Fruit fly (Drosophila melanogaster) whole organism, embryonic: ENCODE measurements around the gene mRpL15.

ENCODE experiments used
- CG10147 ChIP-seq: fragments of 200-800 bp; sonication (Bioruptor generic); optimal IDR thresholded peaks from 2 replicates; lab custom pipeline; 2019; ENCODE audit warnings: missing biosample characterization, mild to moderate bottlenecking, missing genetic modification characterization, moderate library complexity
- CG10565 ChIP-seq: fragments of 200-800 bp; sonication (Bioruptor generic); optimal IDR thresholded peaks from 3 replicates; lab custom pipeline; 2016; ENCODE audit warnings: missing biosample characterization, mild to moderate bottlenecking, missing genetic modification characterization
- CG11085 ChIP-seq: fragments of 200-800 bp; sonication (Bioruptor generic); IDR thresholded peaks from 2 replicates; pipeline ENCODE4 v1.3.6; 2022; ENCODE audit warnings: missing biosample characterization, missing genetic modification characterization
- CG12071 ChIP-seq: fragments of 200-800 bp; sonication (Bioruptor generic); optimal IDR thresholded peaks from 3 replicates; lab custom pipeline; 2018; ENCODE audit warnings: missing biosample characterization, mild to moderate bottlenecking, missing genetic modification characterization
- CG12236 ChIP-seq: fragments of 200-800 bp; sonication (Bioruptor generic); optimal IDR thresholded peaks from 2 replicates; lab custom pipeline; 2016; ENCODE audit warnings: missing biosample characterization, missing genetic modification characterization
- CG12659 ChIP-seq: fragments of 200-800 bp; sonication (Bioruptor generic); optimal IDR thresholded peaks from 3 replicates; lab custom pipeline; 2017; ENCODE audit warnings: mild to moderate bottlenecking, missing biosample characterization, missing genetic modification reagents, missing genetic modification characterization
- CG14441 ChIP-seq: fragments of 200-800 bp; sonication (Bioruptor generic); IDR thresholded peaks from 2 replicates; pipeline ENCODE4 v1.3.6; 2022; ENCODE audit warnings: missing biosample characterization, missing genetic modification characterization
- CG14965 ChIP-seq: fragments of 200-800 bp; sonication (Bioruptor generic); optimal IDR thresholded peaks from 2 replicates; lab custom pipeline; 2016; ENCODE audit warnings: missing biosample characterization, missing genetic modification characterization, borderline replicate concordance
- CG17328 ChIP-seq: fragments of 200-800 bp; sonication (Bioruptor generic); IDR thresholded peaks from 2 replicates; pipeline ENCODE4 v1.3.6; 2022; ENCODE audit warnings: missing biosample characterization, missing genetic modification characterization
- CG18599 ChIP-seq: fragments of 200-800 bp; sonication (Bioruptor generic); optimal IDR thresholded peaks from 3 replicates; lab custom pipeline; 2017; ENCODE audit warnings: missing biosample characterization, missing genetic modification characterization, mild to moderate bottlenecking, moderate library complexity, missing genetic modification reagents
- CG30403 ChIP-seq: fragments of 200-800 bp; sonication (Bioruptor generic); optimal IDR thresholded peaks from 3 replicates; lab custom pipeline; 2016; ENCODE audit warnings: missing biosample characterization, missing genetic modification characterization
- CG4424 ChIP-seq: fragments of 200-800 bp; sonication (Bioruptor generic); optimal IDR thresholded peaks from 3 replicates; lab custom pipeline; 2016; ENCODE audit warnings: missing biosample characterization, missing genetic modification characterization
- CG4707 ChIP-seq: fragments of 200-800 bp; sonication (Bioruptor generic); optimal IDR thresholded peaks from 2 replicates; lab custom pipeline; 2018; ENCODE audit warnings: missing biosample characterization, mild to moderate bottlenecking, missing genetic modification characterization, moderate library complexity
- CG5245 ChIP-seq: fragments of 200-800 bp; sonication (Bioruptor generic); optimal IDR thresholded peaks from 3 replicates; lab custom pipeline; 2016; ENCODE audit warnings: missing biosample characterization, missing genetic modification characterization
- CG6791 ChIP-seq: fragments of 200-800 bp; sonication (Bioruptor generic); IDR thresholded peaks from 3 replicates; pipeline ENCODE4 v1.3.6; 2022; ENCODE audit warnings: missing biosample characterization, missing genetic modification characterization; ENCODE audit not compliant: partially characterized antibody
- CG7928 ChIP-seq: fragments of 200-800 bp; sonication (Bioruptor generic); optimal IDR thresholded peaks from 2 replicates; lab custom pipeline; 2017; ENCODE audit warnings: missing biosample characterization, mild to moderate bottlenecking, missing genetic modification characterization
- CG9727 ChIP-seq: fragments of 200-800 bp; sonication (Bioruptor generic); optimal IDR thresholded peaks from 3 replicates; lab custom pipeline; 2017; ENCODE audit warnings: missing biosample characterization, mild to moderate bottlenecking, missing genetic modification characterization
- Chrac-16 ChIP-seq: fragments of 200-800 bp; sonication (Bioruptor generic); optimal IDR thresholded peaks from 3 replicates; lab custom pipeline; 2016; ENCODE audit warnings: missing biosample characterization, missing genetic modification characterization
- D19A ChIP-seq: fragments of 200-800 bp; optimal IDR thresholded peaks from 3 replicates; lab custom pipeline; 2019; ENCODE audit warnings: missing biosample characterization, mild to moderate bottlenecking, missing genetic modification characterization, moderate library complexity
- Doc2 ChIP-seq: fragments of 200-800 bp; sonication (Bioruptor generic); IDR thresholded peaks from 2 replicates; pipeline ENCODE4 v1.3.6; 2022; ENCODE audit warnings: missing biosample characterization, missing genetic modification characterization
- E2f1 ChIP-seq: fragments of 200-800 bp; sonication (Bioruptor generic); IDR thresholded peaks from 2 replicates; pipeline ENCODE4 v1.3.6; 2022; ENCODE audit warnings: missing biosample characterization, missing genetic modification characterization
- Eip74EF ChIP-seq, 2 experiments: fragments of 200-800 bp in 1 of 2; fragments of >200 bp in 1 of 2; sonication (Bioruptor generic) in 1 of 2; optimal IDR thresholded peaks; 2 replicates each; lab custom pipeline; 2017 to 2019; ENCODE audit warnings: missing biosample characterization in 2 of 2, missing genetic modification characterization in 2 of 2, mild to moderate bottlenecking in 1 of 2, moderate library complexity in 1 of 2
- HLH4C ChIP-seq: fragments of 200-800 bp; sonication (Bioruptor generic); IDR thresholded peaks from 3 replicates; pipeline ENCODE4 v1.3.6; 2022; ENCODE audit warnings: missing biosample characterization, missing genetic modification characterization; ENCODE audit not compliant: partially characterized antibody
- HmgZ ChIP-seq: fragments of 200-800 bp; sonication (Bioruptor generic); optimal IDR thresholded peaks from 2 replicates; lab custom pipeline; 2018; ENCODE audit warnings: missing biosample characterization, mild to moderate bottlenecking, missing genetic modification characterization
- Hr51 ChIP-seq, 2 experiments: fragments of 200-800 bp; sonication (Bioruptor generic); optimal IDR thresholded peaks; 2 replicates in 1 of 2; 3 replicates in 1 of 2; lab custom pipeline; 2016 to 2018; ENCODE audit warnings: missing biosample characterization in 2 of 2, missing genetic modification characterization in 2 of 2, mild to moderate bottlenecking in 1 of 2, moderate library complexity in 1 of 2
- Kr ChIP-seq: fragments of 200-800 bp; sonication (Bioruptor generic); optimal IDR thresholded peaks from 2 replicates; lab custom pipeline; 2017; ENCODE audit warnings: missing biosample characterization, mild to moderate bottlenecking, missing genetic modification characterization
- MBD-R2 ChIP-seq: fragments of 200-800 bp; sonication (Bioruptor generic); IDR thresholded peaks from 2 replicates; pipeline ENCODE4 v1.3.6; 2022; ENCODE audit warnings: missing biosample characterization, missing genetic modification characterization
- Mrtf ChIP-seq: fragments of 200-800 bp; sonication (Bioruptor generic); IDR thresholded peaks from 3 replicates; pipeline ENCODE4 v1.3.6; 2022; ENCODE audit warnings: missing biosample characterization, missing genetic modification characterization
- NFAT ChIP-seq: fragments of 200-800 bp; sonication (Bioruptor generic); IDR thresholded peaks from 2 replicates; pipeline ENCODE4 v1.3.6; 2022; ENCODE audit warnings: missing biosample characterization, missing genetic modification characterization
- Scr ChIP-seq: fragments of 200-800 bp; sonication (Bioruptor generic); IDR thresholded peaks from 2 replicates; pipeline ENCODE4 v1.3.6; 2022; ENCODE audit warnings: missing biosample characterization, missing genetic modification characterization; ENCODE audit not compliant: partially characterized antibody
- Sox102F ChIP-seq: fragments of 200-800 bp; sonication (Bioruptor generic); optimal IDR thresholded peaks from 2 replicates; lab custom pipeline; 2018; ENCODE audit warnings: missing biosample characterization, mild to moderate bottlenecking, missing genetic modification characterization, moderate library complexity
- TFAM ChIP-seq: fragments of 200-800 bp; sonication (Bioruptor generic); optimal IDR thresholded peaks from 2 replicates; lab custom pipeline; 2017; ENCODE audit warnings: missing biosample characterization, missing genetic modification characterization, inconsistent platforms
- amos ChIP-seq: fragments of 200-800 bp; sonication (Bioruptor generic); IDR thresholded peaks from 2 replicates; pipeline ENCODE4 v1.3.6; 2022; ENCODE audit warnings: missing biosample characterization, missing genetic modification characterization; ENCODE audit not compliant: partially characterized antibody
- bsh ChIP-seq, 2 experiments: fragments of 200-800 bp; sonication (Bioruptor generic); optimal IDR thresholded peaks; 2 replicates each; lab custom pipeline; 2017 to 2018; ENCODE audit warnings: mild to moderate bottlenecking in 2 of 2, missing biosample characterization in 2 of 2, missing genetic modification characterization in 2 of 2, moderate library complexity in 1 of 2
- cg ChIP-seq: fragments of 200-800 bp; sonication (Bioruptor generic); optimal IDR thresholded peaks from 3 replicates; lab custom pipeline; 2019; ENCODE audit warnings: missing biosample characterization, mild to moderate bottlenecking, missing genetic modification characterization, moderate library complexity
- croc ChIP-seq: fragments of 200-800 bp; sonication (Bioruptor generic); conservative IDR thresholded peaks from 3 replicates; pipeline ENCODE4 v1.3.6; 2022; ENCODE audit warnings: missing biosample characterization, missing genetic modification characterization
- dpn ChIP-seq, 2 experiments: fragments of 200-800 bp; sonication (Bioruptor generic); optimal IDR thresholded peaks; 3 replicates each; lab custom pipeline; 2016; ENCODE audit warnings: missing biosample characterization in 2 of 2, missing genetic modification characterization in 2 of 2
- exex ChIP-seq: fragments of 200-800 bp; sonication (Bioruptor generic); optimal IDR thresholded peaks from 4 replicates; lab custom pipeline; 2018; ENCODE audit warnings: missing biosample characterization, mild to moderate bottlenecking, missing genetic modification characterization, moderate library complexity
- fd64A ChIP-seq: fragments of 200-800 bp; sonication (Bioruptor generic); optimal IDR thresholded peaks from 3 replicates; lab custom pipeline; 2018; ENCODE audit warnings: missing biosample characterization, mild to moderate bottlenecking, missing genetic modification characterization
- ind ChIP-seq: fragments of 200-800 bp; sonication (Bioruptor generic); optimal IDR thresholded peaks from 3 replicates; lab custom pipeline; 2016; ENCODE audit warnings: missing biosample characterization, missing genetic modification characterization
- oc ChIP-seq: fragments of 200-800 bp; sonication (Bioruptor generic); optimal IDR thresholded peaks from 2 replicates; lab custom pipeline; 2018; ENCODE audit warnings: missing biosample characterization, mild to moderate bottlenecking, missing genetic modification characterization, moderate library complexity
- pan ChIP-seq, 4 experiments: fragments of >200 bp in 3 of 4; fragments of 200-800 bp in 1 of 4; sonication (Bioruptor generic) in 1 of 4; optimal IDR thresholded peaks in 3 of 4; IDR thresholded peaks in 1 of 4; 2 replicates each; pipeline versions ENCODE4 v1.3.6 to Lab custom; 2017 to 2022; ENCODE audit warnings: missing biosample characterization in 2 of 4, missing genetic modification characterization in 2 of 4, mixed read lengths in 1 of 4
- peb ChIP-seq: fragments of 200-800 bp; sonication (Bioruptor generic); IDR thresholded peaks from 2 replicates; pipeline ENCODE4 v1.3.6; 2022; ENCODE audit warnings: missing biosample characterization, missing genetic modification characterization
- pho ChIP-seq: fragments of 200-800 bp; sonication (Bioruptor generic); optimal IDR thresholded peaks from 2 replicates; lab custom pipeline; 2016; ENCODE audit warnings: missing biosample characterization, missing genetic modification characterization
- sr ChIP-seq: fragments of 200-800 bp; sonication (Bioruptor generic); IDR thresholded peaks from 3 replicates; pipeline ENCODE4 v1.3.6; 2022; ENCODE audit warnings: missing biosample characterization, missing genetic modification characterization
- sug ChIP-seq: fragments of 200-800 bp; optimal IDR thresholded peaks from 2 replicates; lab custom pipeline; 2019; ENCODE audit warnings: missing biosample characterization, mild to moderate bottlenecking, missing genetic modification characterization, moderate library complexity
- vvl ChIP-seq: fragments of 200-800 bp; sonication (Bioruptor generic); IDR thresholded peaks from 2 replicates; pipeline ENCODE4 v1.3.6; 2022; ENCODE audit warnings: missing biosample characterization, missing genetic modification characterization
- yki ChIP-seq: fragments of >200 bp; optimal IDR thresholded peaks from 3 replicates; lab custom pipeline; 2018

mRpL15 gene

DNA sequence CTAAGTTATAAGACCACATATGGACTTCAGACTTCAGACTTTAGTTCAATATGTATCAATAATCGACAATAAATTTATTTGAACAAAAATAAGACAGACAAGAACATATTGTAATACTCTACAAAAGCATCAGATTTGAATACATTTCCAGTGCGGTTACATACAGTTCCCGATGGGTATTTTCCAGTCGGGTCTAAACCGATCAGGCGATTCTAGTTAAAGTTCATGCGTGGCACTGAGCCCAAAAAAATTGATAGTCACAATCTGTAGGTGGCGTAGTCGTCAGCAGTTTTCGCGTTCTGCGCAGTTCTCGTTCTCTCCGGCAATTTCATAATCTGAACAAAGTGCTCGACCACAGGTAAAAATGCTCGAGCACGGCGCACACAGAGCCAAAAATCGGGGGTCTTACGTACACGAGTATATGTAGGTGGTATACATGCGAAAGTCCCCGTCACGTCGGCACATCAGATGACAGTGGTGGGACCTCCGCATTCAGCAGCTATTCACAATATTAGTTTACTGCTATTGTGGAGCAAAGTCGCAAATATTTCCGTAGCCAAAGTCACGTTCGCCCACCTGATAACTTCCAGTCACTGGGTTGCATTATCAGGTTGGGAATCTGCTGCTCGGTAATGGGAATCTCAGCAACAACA lies 40.6 kb downstream of the mRpL15 start (continued):
- TF ChIP-seq Kr (no peak), CG12071 (GFP tag; lab: Kevin White, UChicago) (peak; percentile 36), CG4707 (GFP tag; lab: Kevin White, UChicago) (no peak), CG12236 (GFP tag; lab: Kevin White, UChicago) (no peak), pho (GFP tag; lab: Kevin White, UChicago) (peak; percentile 64), CG6791 (GFP tag; lab: Robert Waterston, UW) (no peak), E2f1 (peak; percentile 54; the same call in 1 of the 2 replicates), CG14441 (GFP tag; lab: Robert Waterston, UW) (peak; percentile 28; the same call in 1 of the 2 replicates), dpn (GFP tag; optimal IDR thresholded peaks at IDR 0.05; lab: Kevin White, UChicago) (peak; percentile 37 to 49), Hr51 (GFP tag; optimal IDR thresholded peaks at IDR 0.05; lab: Kevin White, UChicago) (peak; percentile 28 to 62), CG30403 (peak; percentile 63), CG7928 (GFP tag; lab: Kevin White, UChicago) (no peak), cg (GFP tag; lab: Kevin White, UChicago) (peak; percentile 36), CG10565 (GFP tag; lab: Kevin White, UChicago) (no peak), sug (tag; lab: Kevin White, UChicago) (peak; percentile 73), bsh (GFP tag; optimal IDR thresholded peaks at IDR 0.05; lab: Kevin White, UChicago) (no peak), vvl (GFP tag; lab: Robert Waterston, UW) (peak; percentile 25; the same call in 1 of the 2 replicates), fd64A (GFP tag; lab: Kevin White, UChicago) (no peak), pan (optimal IDR thresholded peaks at IDR 0.05; lab: Kevin White, UChicago) (no peak), pan (GFP tag; optimal IDR thresholded peaks at IDR 0.05 in 1 of 2, IDR thresholded peaks at IDR 0.05 in 1 of 2) (peak in 1 of 2 experiments; percentile 31), Scr (GFP tag; lab: Robert Waterston, UW) (no peak), MBD-R2 (GFP tag; lab: Robert Waterston, UW) (peak; percentile 42; the same call in 1 of the 2 replicates), Doc2 (GFP tag; lab: Robert Waterston, UW) (no peak), exex (peak; percentile 71), HLH4C (GFP tag; lab: Robert Waterston, UW) (no peak), TFAM (GFP tag; lab: Kevin White, UChicago) (no peak), peb (GFP tag; lab: Robert Waterston, UW) (no peak), CG14965 (GFP tag; lab: Kevin White, UChicago) (no peak), amos (GFP tag; lab: Robert Waterston, UW) (0 out of 2 replicates have a peak, but pooled peaks have one; percentile 15), yki (lab: Kevin White, UChicago) (no peak), CG10147 (GFP tag; lab: Kevin White, UChicago) (peak; percentile 3), Mrtf (GFP tag; lab: Robert Waterston, UW) (0 out of 3 replicates have a peak, but pooled peaks have one; percentile 37), CG11085 (GFP tag; lab: Robert Waterston, UW) (no peak), ind (GFP tag; lab: Kevin White, UChicago) (peak; percentile 55), sr (no peak), CG4424 (GFP tag; lab: Kevin White, UChicago) (no peak), Eip74EF (GFP tag; optimal IDR thresholded peaks at IDR 0.05; lab: Kevin White, UChicago) (no peak), CG9727 (peak; percentile 57), NFAT (GFP tag; lab: Robert Waterston, UW) (peak; percentile 29), D19A (tag; lab: Kevin White, UChicago) (peak; percentile 63), croc (GFP tag; lab: Robert Waterston, UW) (no peak), Chrac-16 (GFP tag; lab: Kevin White, UChicago) (peak; percentile 37), CG12659 (peak; percentile 57), Sox102F (GFP tag; lab: Kevin White, UChicago) (peak; percentile 22), oc (tag; lab: Kevin White, UChicago) (no peak), HmgZ (peak; percentile 72), CG5245 (no peak), CG17328 (GFP tag; lab: Robert Waterston, UW) (no peak), CG18599 (GFP tag; lab: Kevin White, UChicago) (peak; percentile 74)
